Worm (Caenorhabditis elegans) whole organism, young adult: ENCODE results near the gene T10B9.9.

ENCODE experiments used
- C06A6.2 ChIP-seq: fragments of 200-800 bp; sonication (Bioruptor generic); conservative IDR thresholded peaks from 2 replicates; pipeline ENCODE4 v1.3.6; 2022; ENCODE audit warnings: missing genetic modification characterization, missing compliant biosample characterization
- F49E8.2 ChIP-seq: sonication (generic microtip); optimal IDR thresholded peaks from 3 replicates; lab custom pipeline; 2017; ENCODE audit warnings: missing genetic modification characterization, mild to moderate bottlenecking, missing compliant biosample characterization, antibody characterized with exemption, moderate library complexity; ENCODE audit not compliant: insufficient read depth
- F55B11.4 ChIP-seq: sonication (generic microtip); optimal IDR thresholded peaks from 2 replicates; lab custom pipeline; 2016; ENCODE audit warnings: missing compliant biosample characterization, missing genetic modification characterization, borderline replicate concordance; ENCODE audit not compliant: insufficient read depth
- F57C9.4 ChIP-seq: sonication (generic microtip); optimal IDR thresholded peaks from 2 replicates; lab custom pipeline; 2017; ENCODE audit warnings: mild to moderate bottlenecking, missing genetic modification characterization, missing compliant biosample characterization
- Y53F4B.3 ChIP-seq: fragments of 200-800 bp; sonication (Bioruptor generic); IDR thresholded peaks from 2 replicates; pipeline ENCODE4 v1.3.6; 2022; ENCODE audit warnings: missing genetic modification reagents, missing genetic modification characterization, missing compliant biosample characterization
- Y56A3A.18 ChIP-seq: fragments of 200-800 bp; sonication (Bioruptor generic); IDR thresholded peaks from 2 replicates; pipeline ENCODE4 v1.3.6; 2022; ENCODE audit warnings: missing genetic modification reagents, missing genetic modification characterization, missing compliant biosample characterization
- Y67H2A.10 ChIP-seq: fragments of 200-800 bp; sonication (Bioruptor generic); conservative IDR thresholded peaks from 2 replicates; pipeline ENCODE4 v1.3.6; 2022; ENCODE audit warnings: missing genetic modification reagents, missing genetic modification characterization, missing compliant biosample characterization
- ZK185.1 ChIP-seq: sonication (generic microtip); optimal IDR thresholded peaks from 2 replicates; lab custom pipeline; 2016; ENCODE audit warnings: mild to moderate bottlenecking, missing genetic modification characterization, missing compliant biosample characterization; ENCODE audit not compliant: poor library complexity, severe bottlenecking
- ama-1 ChIP-seq, 3 experiments: fragments of 150-350 bp in 1 of 3; sonication (generic microtip) in 2 of 3; optimal IDR thresholded peaks; 2 replicates each; lab custom pipeline; 2014 to 2018; ENCODE audit warnings: missing biosample characterization in 2 of 3, missing genetic modification characterization in 2 of 3, missing genetic modification reagents in 2 of 3
- atf-7 ChIP-seq: sonication (generic microtip); optimal IDR thresholded peaks from 2 replicates; lab custom pipeline; 2017; ENCODE audit warnings: mild to moderate bottlenecking, missing genetic modification characterization, missing compliant biosample characterization
- bed-1 ChIP-seq: fragments of 200-800 bp; sonication (Bioruptor generic); IDR thresholded peaks from 2 replicates; pipeline ENCODE4 v1.3.6; 2022; ENCODE audit warnings: missing genetic modification reagents, missing genetic modification characterization, missing compliant biosample characterization
- ceh-100 ChIP-seq: fragments of 200-800 bp; sonication (Bioruptor generic); IDR thresholded peaks from 2 replicates; pipeline ENCODE4 v1.3.6; 2022; ENCODE audit warnings: missing genetic modification reagents, missing genetic modification characterization, missing compliant biosample characterization
- ceh-27 ChIP-seq: fragments of 200-800 bp; sonication (Bioruptor generic); optimal IDR thresholded peaks from 2 replicates; lab custom pipeline; 2018; ENCODE audit warnings: mild to moderate bottlenecking, missing genetic modification characterization, moderate library complexity, missing compliant biosample characterization
- ceh-40 ChIP-seq: fragments of 200-800 bp; sonication (Bioruptor generic); IDR thresholded peaks from 2 replicates; pipeline ENCODE4 v1.3.6; 2022; ENCODE audit warnings: missing genetic modification characterization, missing compliant biosample characterization
- dox-1 ChIP-seq: fragments of 200-800 bp; sonication (Bioruptor generic); IDR thresholded peaks from 2 replicates; pipeline ENCODE4 v1.3.6; 2022; ENCODE audit warnings: missing genetic modification reagents, missing genetic modification characterization, missing compliant biosample characterization
- dpl-1 ChIP-seq: fragments of 150-350 bp; optimal IDR thresholded peaks from 2 replicates; lab custom pipeline; 2014; ENCODE audit warnings: missing biosample characterization, missing genetic modification reagents, missing genetic modification characterization
- ekl-4 ChIP-seq: fragments of 200-800 bp; sonication (Bioruptor generic); IDR thresholded peaks from 2 replicates; pipeline ENCODE4 v1.3.6; 2022; ENCODE audit warnings: missing genetic modification reagents, missing genetic modification characterization, missing compliant biosample characterization
- ets-4 ChIP-seq: fragments of 200-800 bp; sonication (Bioruptor generic); optimal IDR thresholded peaks from 2 replicates; lab custom pipeline; 2018; ENCODE audit warnings: mild to moderate bottlenecking, missing genetic modification characterization, missing compliant biosample characterization
- fkh-3 ChIP-seq: sonication (generic microtip); optimal IDR thresholded peaks from 2 replicates; lab custom pipeline; 2016; ENCODE audit warnings: mild to moderate bottlenecking, missing genetic modification characterization, missing compliant biosample characterization
- hlh-12 ChIP-seq: sonication (generic microtip); optimal IDR thresholded peaks from 2 replicates; lab custom pipeline; 2016; ENCODE audit warnings: missing genetic modification characterization, missing compliant biosample characterization
- hlh-26 ChIP-seq: fragments of 200-800 bp; sonication (Bioruptor generic); conservative IDR thresholded peaks from 2 replicates; pipeline ENCODE4 v1.3.6; 2022; ENCODE audit warnings: missing genetic modification reagents, missing genetic modification characterization, missing compliant biosample characterization
- hmg-20 ChIP-seq: fragments of 200-800 bp; sonication (Bioruptor generic); IDR thresholded peaks from 2 replicates; pipeline ENCODE4 v1.3.6; 2022; ENCODE audit warnings: missing genetic modification reagents, missing genetic modification characterization, missing compliant biosample characterization
- let-526 ChIP-seq: fragments of 200-800 bp; sonication (Bioruptor generic); IDR thresholded peaks from 2 replicates; pipeline ENCODE4 v1.3.6; 2022; ENCODE audit warnings: missing genetic modification reagents, missing genetic modification characterization, missing compliant biosample characterization
- let-607 ChIP-seq, 2 experiments: fragments of 200-800 bp in 1 of 2; sonication (Bioruptor generic) in 1 of 2; sonication (generic microtip) in 1 of 2; optimal IDR thresholded peaks; 2 replicates each; lab custom pipeline; 2016 to 2018; ENCODE audit warnings: mild to moderate bottlenecking in 2 of 2, missing compliant biosample characterization in 2 of 2, missing genetic modification characterization in 2 of 2, moderate library complexity in 2 of 2, missing genotype in 1 of 2
- lin-35 ChIP-seq, 3 experiments: fragments of 150-350 bp in 2 of 3; sonication (generic microtip) in 1 of 3; optimal IDR thresholded peaks; 2 replicates each; lab custom pipeline; 2014 to 2018; ENCODE audit warnings: missing biosample characterization in 3 of 3, missing genetic modification characterization in 3 of 3, missing genetic modification reagents in 3 of 3
- lir-1 ChIP-seq: fragments of 200-800 bp; sonication (Bioruptor generic); conservative IDR thresholded peaks from 2 replicates; pipeline ENCODE4 v1.3.6; 2022; ENCODE audit warnings: missing genetic modification reagents, missing genetic modification characterization, missing compliant biosample characterization
- mel-28 ChIP-seq: sonication (generic microtip); optimal IDR thresholded peaks from 2 replicates; lab custom pipeline; 2016; ENCODE audit warnings: borderline replicate concordance, mild to moderate bottlenecking, missing genetic modification characterization, missing compliant biosample characterization
- nfya-1 ChIP-seq: sonication (generic microtip); optimal IDR thresholded peaks from 2 replicates; lab custom pipeline; 2017; ENCODE audit warnings: antibody characterized with exemption, missing compliant biosample characterization, missing genetic modification characterization, borderline replicate concordance; ENCODE audit not compliant: insufficient read depth
- nhr-179 ChIP-seq: sonication (generic microtip); optimal IDR thresholded peaks from 2 replicates; lab custom pipeline; 2016; ENCODE audit warnings: mild to moderate bottlenecking, missing genetic modification characterization, missing compliant biosample characterization
- nhr-80 ChIP-seq: sonication (generic microtip); optimal IDR thresholded peaks from 2 replicates; lab custom pipeline; 2016; ENCODE audit warnings: missing genetic modification characterization, missing compliant biosample characterization
- pbrm-1 ChIP-seq: fragments of 200-800 bp; sonication (Bioruptor generic); IDR thresholded peaks from 2 replicates; pipeline ENCODE4 v1.3.6; 2022; ENCODE audit warnings: missing genetic modification reagents, missing genetic modification characterization, missing compliant biosample characterization
- pha-4 ChIP-seq: fragments of 150-350 bp; sonication (generic microtip); optimal IDR thresholded peaks from 2 replicates; lab custom pipeline; 2014; ENCODE audit warnings: missing biosample characterization, missing genetic modification reagents, missing genetic modification characterization
- rpc-1 ChIP-seq, 2 experiments: fragments of 150-350 bp in 1 of 2; sonication (generic microtip) in 1 of 2; optimal IDR thresholded peaks; 2 replicates each; lab custom pipeline; 2014 to 2018; ENCODE audit warnings: missing biosample characterization in 1 of 2, missing genetic modification characterization in 1 of 2, missing genetic modification reagents in 1 of 2, missing genotype in 1 of 2
- sea-2 ChIP-seq: fragments of 200-800 bp; sonication (Bioruptor generic); IDR thresholded peaks from 2 replicates; pipeline ENCODE4 v1.3.6; 2022; ENCODE audit warnings: missing genetic modification characterization, missing compliant biosample characterization
- snpc-3.4 ChIP-seq: sonication (generic microtip); optimal IDR thresholded peaks from 2 replicates; lab custom pipeline; 2017; ENCODE audit warnings: missing genetic modification characterization, mild to moderate bottlenecking, missing compliant biosample characterization, antibody characterized with exemption, moderate library complexity, missing genotype, missing genetic modification reagents
- somi-1 ChIP-seq: fragments of 200-800 bp; sonication (Bioruptor generic); optimal IDR thresholded peaks from 2 replicates; lab custom pipeline; 2018; ENCODE audit warnings: mild to moderate bottlenecking, missing genetic modification characterization, missing compliant biosample characterization
- tbp1 ChIP-seq: fragments of 200-800 bp; sonication (Bioruptor generic); optimal IDR thresholded peaks from 2 replicates; lab custom pipeline; 2018; ENCODE audit warnings: mild to moderate bottlenecking, missing genetic modification characterization, missing compliant biosample characterization
- unc-130 ChIP-seq: sonication (generic microtip); optimal IDR thresholded peaks from 2 replicates; lab custom pipeline; 2016; ENCODE audit warnings: missing genetic modification reagents, missing genetic modification characterization, missing compliant biosample characterization
- ztf-22 ChIP-seq: fragments of 200-800 bp; sonication (Bioruptor generic); optimal IDR thresholded peaks from 2 replicates; lab custom pipeline; 2018; ENCODE audit warnings: mild to moderate bottlenecking, missing genetic modification characterization, moderate library complexity, missing compliant biosample characterization
- ztf-26 ChIP-seq: sonication (generic microtip); optimal IDR thresholded peaks from 2 replicates; lab custom pipeline; 2017; ENCODE audit warnings: missing genetic modification characterization, missing compliant biosample characterization
- ztf-28 ChIP-seq: fragments of 200-800 bp; sonication (Bioruptor generic); IDR thresholded peaks from 2 replicates; pipeline ENCODE4 v1.3.6; 2022; ENCODE audit warnings: missing genetic modification reagents, missing genetic modification characterization, missing compliant biosample characterization

The T10B9.9 gene

DNA sequence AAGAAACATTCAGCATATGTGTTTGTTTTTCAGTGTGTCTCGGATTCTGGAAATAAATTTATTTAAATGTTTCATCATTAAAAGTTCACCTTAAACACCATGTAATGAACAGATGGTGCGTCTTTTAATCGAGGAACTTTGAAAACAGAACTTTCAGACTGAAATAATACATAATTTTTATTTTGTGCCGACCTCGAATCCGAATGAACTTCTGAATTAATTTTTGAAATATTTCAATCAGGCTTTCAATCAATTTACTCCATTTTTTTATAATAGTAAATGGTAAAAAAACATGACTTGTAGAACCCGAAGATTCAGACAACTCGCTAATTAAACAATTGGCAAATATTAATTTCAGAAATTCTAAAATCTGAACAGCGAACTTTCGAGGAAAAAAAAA, 6.6 kb upstream of the T10B9.9 start, which contains the start of gene T10B9.14:
T10B9.14 (minus strand) TSS at position 101 of the 400 bp plus-strand sequence.
- TF ChIP-seq bed-1 (no peak), Y67H2A.10 (GFP tag; lab: Robert Waterston, UW) (no peak), hlh-12 (tag; lab: Kevin White, UChicago) (no peak), ekl-4 (no peak)
- TF ChIP-seq, all 124 proteins: peak for 0

DNA sequence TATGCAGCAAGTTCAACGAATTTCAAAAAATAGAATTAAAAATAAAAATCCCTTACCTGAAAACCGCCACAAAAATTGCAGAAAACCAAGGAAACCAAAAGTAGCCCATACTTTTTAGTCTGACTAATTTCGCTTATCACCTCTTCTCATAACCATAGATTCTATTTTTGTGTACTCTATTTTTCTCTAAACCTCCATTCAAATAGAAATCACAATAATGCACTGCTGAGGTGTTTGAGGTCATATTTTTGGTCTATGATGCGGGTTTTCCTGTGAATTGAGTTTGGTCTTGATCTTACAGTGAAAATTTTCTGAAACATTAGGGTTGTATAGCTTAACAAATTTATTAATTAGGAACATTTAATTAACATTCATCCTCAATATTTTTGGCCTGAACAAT, 6.2 kb upstream of the T10B9.9 start, which contains the start of gene cyp-13A1:
cyp-13A1 (minus strand) TSS at position 156 of the 400 bp plus-strand sequence.
- no peak for TF ChIP-seq lin-35 (GFP tag; optimal IDR thresholded peaks at IDR 0.05; lab: Kevin White, UChicago)
- TF ChIP-seq ztf-22 (GFP tag; lab: Kevin White, UChicago): no peak
- no peak for TF ChIP-seq pha-4 (tag; lab: Kevin White, UChicago)
- TF ChIP-seq nhr-80 (tag; lab: Kevin White, UChicago): peak; percentile 55
- TF ChIP-seq somi-1 (GFP tag; lab: Kevin White, UChicago): no peak
- no peak for TF ChIP-seq mel-28 (tag; lab: Kevin White, UChicago)
- no peak for TF ChIP-seq dox-1 (GFP tag; lab: Robert Waterston, UW)
- TF ChIP-seq, all 124 proteins: peak for 1

DNA sequence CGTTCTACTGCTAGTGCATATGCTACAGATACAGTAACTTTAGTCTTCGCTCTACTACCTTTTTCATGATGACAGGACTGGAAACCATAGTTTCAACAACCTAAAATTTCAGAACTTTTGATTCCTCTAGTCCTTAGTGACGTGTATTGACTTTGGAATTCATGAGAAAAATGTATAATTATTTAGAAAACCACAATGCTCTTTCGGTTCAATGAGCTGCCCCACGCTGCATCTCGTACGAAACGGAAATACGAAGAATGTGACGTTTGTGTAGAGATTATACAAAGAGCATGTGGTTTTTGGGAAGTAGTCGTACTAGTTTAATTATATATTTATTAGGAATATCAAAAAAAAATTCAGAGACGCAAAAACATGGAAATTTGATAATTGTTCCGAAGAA, 2.8 kb upstream of the T10B9.9 start:
- TF ChIP-seq atf-7 (tag; lab: Kevin White, UChicago) (no peak), sea-2 (GFP tag; lab: Robert Waterston, UW) (no peak), ceh-40 (no peak), hmg-20 (GFP tag; lab: Robert Waterston, UW) (no peak), ets-4 (GFP tag; lab: Kevin White, UChicago) (no peak), C06A6.2 (GFP tag; lab: Robert Waterston, UW) (no peak), tbp1 (GFP tag; lab: Kevin White, UChicago) (no peak), ceh-100 (GFP tag; lab: Robert Waterston, UW) (no peak), Y56A3A.18 (no peak), lir-1 (GFP tag; lab: Robert Waterston, UW) (no peak), F49E8.2 (tag; lab: Kevin White, UChicago) (no peak), ZK185.1 (tag; lab: Kevin White, UChicago) (no peak), mel-28 (tag; lab: Kevin White, UChicago) (no peak), dpl-1 (GFP tag; lab: Kevin White, UChicago) (no peak), let-607 (tag; optimal IDR thresholded peaks at IDR 0.05; lab: Kevin White, UChicago) (no peak), somi-1 (GFP tag; lab: Kevin White, UChicago) (no peak), let-526 (GFP tag; lab: Robert Waterston, UW) (no peak), hlh-26 (no peak)

DNA sequence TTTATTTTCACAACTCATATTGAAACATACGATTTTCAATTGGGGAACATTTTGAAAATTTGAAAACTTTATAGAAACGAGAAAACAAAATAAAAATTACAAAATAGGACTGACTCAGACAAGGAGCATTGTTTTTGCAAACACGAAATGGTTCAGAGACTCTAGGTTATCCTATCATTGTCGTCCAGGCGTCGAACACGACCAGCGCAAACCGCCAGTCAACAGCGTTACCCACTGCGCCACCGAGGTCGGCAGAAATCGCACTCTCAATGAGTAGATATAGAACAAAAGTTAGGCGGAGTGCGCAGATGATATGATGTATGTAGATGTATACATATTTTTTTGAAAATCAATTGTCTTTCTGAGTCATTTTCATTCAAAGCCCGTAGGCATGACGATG, 1.0 kb downstream of the T10B9.9 start:
- peak; percentile 61 for TF ChIP-seq ztf-22 (GFP tag; lab: Kevin White, UChicago)
- peak; percentile 77 for TF ChIP-seq snpc-3.4 (tag; lab: Kevin White, UChicago)
- peak; percentile 78 for TF ChIP-seq ceh-27
- TF ChIP-seq rpc-1 (optimal IDR thresholded peaks at IDR 0.05; lab: Kevin White, UChicago): peak; percentile 95
- TF ChIP-seq rpc-1 (tag; optimal IDR thresholded peaks at IDR 0.05; lab: Kevin White, UChicago): peak; percentile 91
- TF ChIP-seq nhr-179 (tag; lab: Kevin White, UChicago): no peak
- peak; percentile 0 for TF ChIP-seq fkh-3 (tag; lab: Kevin White, UChicago)
- TF ChIP-seq hlh-12 (tag; lab: Kevin White, UChicago): no peak
- TF ChIP-seq dox-1 (GFP tag; lab: Robert Waterston, UW): no peak; the same call in 1 of the 2 replicates
- peak; percentile 64 for TF ChIP-seq ztf-26
- no peak for TF ChIP-seq ama-1 (optimal IDR thresholded peaks at IDR 0.05; lab: Kevin White, UChicago)
- TF ChIP-seq ama-1 (GFP tag; optimal IDR thresholded peaks at IDR 0.05; lab: Kevin White, UChicago): peak; percentile 87 to 89
- peak; percentile 76; the same call in 1 of the 2 replicates for TF ChIP-seq ztf-28 (GFP tag; lab: Robert Waterston, UW)
- 0 out of 2 replicates have a peak, but pooled peaks have one; percentile 32 for TF ChIP-seq Y53F4B.3 (GFP tag; lab: Robert Waterston, UW)
- no peak for TF ChIP-seq F55B11.4 (tag; lab: Kevin White, UChicago)
- peak; percentile 55 for TF ChIP-seq unc-130 (GFP tag; lab: Kevin White, UChicago)
- TF ChIP-seq pbrm-1 (GFP tag; lab: Robert Waterston, UW): peak; percentile 64; the same call in 1 of the 2 replicates
- TF ChIP-seq F57C9.4 (tag; lab: Kevin White, UChicago): no peak
- TF ChIP-seq nfya-1 (tag; lab: Kevin White, UChicago): no peak
- peak; percentile 50 for TF ChIP-seq atf-7 (tag; lab: Kevin White, UChicago)
- peak; percentile 88 for TF ChIP-seq ZK185.1 (tag; lab: Kevin White, UChicago)
